Worm (Caenorhabditis elegans): Measurements from ENCODE around the gene pah-1.

The pah-1 gene

ce11 chrII:8766897-8767296 lies at the start of gene pah-1:
Gene pah-1, minus strand, starts transcription at chrII:8766997.
- no peak for TF ChIP-seq fkh-10 (GFP tag; optimal IDR thresholded peaks at IDR 0.05)
- no peak for TF ChIP-seq pqm-1 (tag; optimal IDR thresholded peaks at IDR 0.05)
- no peak for TF ChIP-seq sox-4 (tag; optimal IDR thresholded peaks at IDR 0.05)
- no peak for TF ChIP-seq ama-1 (optimal IDR thresholded peaks at IDR 0.05)
- no peak for TF ChIP-seq ceh-22 (tag; optimal IDR thresholded peaks at IDR 0.05)

- TF ChIP-seq fkh-6 (tag; optimal IDR thresholded peaks at IDR 0.05) (no peak), T23F11.4 (GFP tag; optimal IDR thresholded peaks at IDR 0.05) (no peak), ceh-30 (tag; optimal IDR thresholded peaks at IDR 0.05) (no peak), F13H6.1 (tag; optimal IDR thresholded peaks at IDR 0.05) (no peak), zip-5 (tag; optimal IDR thresholded peaks at IDR 0.05) (no peak), fax-1 (tag; optimal IDR thresholded peaks at IDR 0.05) (no peak), rnt-1 (tag; optimal IDR thresholded peaks at IDR 0.05) (no peak), tbx-2 (tag; optimal IDR thresholded peaks at IDR 0.05) (no peak), Y22D7AL.16 (tag; optimal IDR thresholded peaks at IDR 0.05) (no peak), ceh-48 (tag; optimal IDR thresholded peaks at IDR 0.05) (no peak), pha-4 (tag; optimal IDR thresholded peaks at IDR 0.05) (no peak), pat-9 (tag; optimal IDR thresholded peaks at IDR 0.05) (no peak), ceh-24 (tag; optimal IDR thresholded peaks at IDR 0.05) (no peak), eyg-1 (tag; optimal IDR thresholded peaks at IDR 0.05) (no peak), ceh-34 (tag; optimal IDR thresholded peaks at IDR 0.05) (no peak)
These were observed 47.4 kb upstream of the pah-1 start for ce11 chrII:8814231-8814630.

ce11 chrII:8813659-8814058 lies 46.9 kb upstream of the pah-1 start:
- TF ChIP-seq ceh-48 (tag; optimal IDR thresholded peaks at IDR 0.05): no peak
- no peak for TF ChIP-seq pros-1 (tag; optimal IDR thresholded peaks at IDR 0.05)
- TF ChIP-seq dve-1 (tag; optimal IDR thresholded peaks at IDR 0.05): no peak
- no peak for TF ChIP-seq C38D4.7 (GFP tag; optimal IDR thresholded peaks at IDR 0.05)
- no peak for TF ChIP-seq tbx-2 (tag; optimal IDR thresholded peaks at IDR 0.05)
- TF ChIP-seq ahr-1 (tag; optimal IDR thresholded peaks at IDR 0.05): no peak
- TF ChIP-seq unc-3 (GFP tag; conservative IDR thresholded peaks at IDR 0.05): no peak
- TF ChIP-seq unc-3 (tag; optimal IDR thresholded peaks at IDR 0.05): no peak
- TF ChIP-seq gmeb-2 (tag; optimal IDR thresholded peaks at IDR 0.05): no peak
- no peak for TF ChIP-seq ceh-34 (tag; optimal IDR thresholded peaks at IDR 0.05)
- no peak for TF ChIP-seq eyg-1 (tag; optimal IDR thresholded peaks at IDR 0.05)
- no peak for TF ChIP-seq tbx-7 (tag; optimal IDR thresholded peaks at IDR 0.05)
- TF ChIP-seq sdc-2 (tag; optimal IDR thresholded peaks at IDR 0.05): no peak
- TF ChIP-seq ceh-24 (tag; optimal IDR thresholded peaks at IDR 0.05): no peak
- no peak for TF ChIP-seq pha-2 (tag; optimal IDR thresholded peaks at IDR 0.05)
- no peak for TF ChIP-seq pha-4 (tag; optimal IDR thresholded peaks at IDR 0.05)
- TF ChIP-seq unc-86 (tag; optimal IDR thresholded peaks at IDR 0.05): no peak
- no peak for TF ChIP-seq mec-3 (tag; optimal IDR thresholded peaks at IDR 0.05; ENCODE audit: borderline replicate concordance)
- TF ChIP-seq fkh-10 (GFP tag; optimal IDR thresholded peaks at IDR 0.05): no peak

ce11 chrII:8812346-8812745 lies 45.5 kb upstream of the pah-1 start:
- TF ChIP-seq ceh-34 (tag; optimal IDR thresholded peaks at IDR 0.05) (no peak), pha-2 (tag; optimal IDR thresholded peaks at IDR 0.05) (no peak), ceh-19 (GFP tag; optimal IDR thresholded peaks at IDR 0.05) (no peak), hlh-6 (tag; optimal IDR thresholded peaks at IDR 0.05) (no peak), eyg-1 (tag; optimal IDR thresholded peaks at IDR 0.05) (no peak), lin-11 (tag; optimal IDR thresholded peaks at IDR 0.05) (no peak), unc-86 (tag; optimal IDR thresholded peaks at IDR 0.05) (no peak), pha-4 (tag; optimal IDR thresholded peaks at IDR 0.05) (no peak), che-1 (tag; optimal IDR thresholded peaks at IDR 0.05) (no peak), nfya-1 (tag; optimal IDR thresholded peaks at IDR 0.05) (no peak), hlh-8 (tag; optimal IDR thresholded peaks at IDR 0.05) (no peak), sox-2 (GFP tag; IDR thresholded peaks at IDR 0.05) (no peak), ceh-24 (tag; optimal IDR thresholded peaks at IDR 0.05) (no peak), ceh-2 (tag; optimal IDR thresholded peaks at IDR 0.05) (no peak), ceh-9 (tag; optimal IDR thresholded peaks at IDR 0.05) (no peak)
